Worm (Caenorhabditis elegans) whole organism, L4 larva: ENCODE measurements around the gene mpst-1.

ENCODE experiments used
- F10B5.3 ChIP-seq: sonication (generic microtip); optimal IDR thresholded peaks from 2 replicates; lab custom pipeline; 2016; ENCODE audit warnings: mild to moderate bottlenecking, missing genetic modification characterization, missing compliant biosample characterization
- F44E2.7 ChIP-seq: fragments of 200-800 bp; sonication (Bioruptor generic); IDR thresholded peaks from 2 replicates; pipeline ENCODE4 v2.1.2; 2022; ENCODE audit warnings: missing genetic modification characterization, missing compliant biosample characterization
- T26A8.4 ChIP-seq: fragments of 200-800 bp; sonication (Bioruptor generic); IDR thresholded peaks from 2 replicates; pipeline ENCODE4 v1.3.6; 2022; ENCODE audit warnings: missing genetic modification characterization, missing compliant biosample characterization
- ZK337.2 ChIP-seq: fragments of 200-800 bp; sonication (Bioruptor generic); IDR thresholded peaks from 2 replicates; pipeline ENCODE4 v1.3.6; 2022; ENCODE audit warnings: missing genetic modification reagents, missing genetic modification characterization, missing compliant biosample characterization
- aha-1 ChIP-seq: fragments of 150-350 bp; peaks from one replicate; lab custom pipeline; 2014; ENCODE audit warnings: missing biosample characterization, missing genetic modification characterization
- ceh-20 ChIP-seq: fragments of 200-800 bp; sonication (Bioruptor generic); IDR thresholded peaks from 2 replicates; pipeline ENCODE4 v1.3.6; 2022; ENCODE audit warnings: missing genetic modification reagents, missing genetic modification characterization, missing compliant biosample characterization
- ceh-44 ChIP-seq: fragments of 200-800 bp; sonication (Bioruptor generic); IDR thresholded peaks from 2 replicates; pipeline ENCODE4 v1.3.6; 2022; ENCODE audit warnings: missing genetic modification reagents, missing genetic modification characterization, missing compliant biosample characterization
- ceh-82 ChIP-seq: sonication (generic microtip); optimal IDR thresholded peaks from 2 replicates; lab custom pipeline; 2017; ENCODE audit warnings: missing biosample characterization, missing genetic modification characterization
- ces-1 ChIP-seq: fragments of 150-350 bp; sonication (generic microtip); optimal IDR thresholded peaks from 4 replicates; lab custom pipeline; 2014; ENCODE audit warnings: missing biosample characterization, missing genetic modification reagents, missing genetic modification characterization
- cey-2 ChIP-seq: sonication (generic microtip); optimal IDR thresholded peaks from 3 replicates; lab custom pipeline; 2017; ENCODE audit warnings: missing genetic modification characterization, mild to moderate bottlenecking, missing compliant biosample characterization, antibody characterized with exemption, borderline replicate concordance; ENCODE audit not compliant: insufficient read depth
- ctbp-1 ChIP-seq: fragments of 200-800 bp; sonication (Bioruptor generic); IDR thresholded peaks from 2 replicates; pipeline ENCODE4 v1.3.6; 2022; ENCODE audit warnings: missing genetic modification reagents, missing genetic modification characterization, missing compliant biosample characterization
- daf-12 ChIP-seq: fragments of 150-350 bp; optimal IDR thresholded peaks from 2 replicates; lab custom pipeline; 2014; ENCODE audit warnings: missing biosample characterization, missing genetic modification reagents, missing genetic modification characterization
- daf-19 ChIP-seq: fragments of 200-800 bp; sonication (Bioruptor generic); conservative IDR thresholded peaks from 2 replicates; pipeline ENCODE4 v1.3.6; 2022; ENCODE audit warnings: missing genetic modification characterization, missing compliant biosample characterization
- daf-8 ChIP-seq: fragments of 200-800 bp; sonication (Bioruptor generic); IDR thresholded peaks from 2 replicates; pipeline ENCODE4 v1.3.6; 2022; ENCODE audit warnings: missing genetic modification characterization, missing compliant biosample characterization
- dve-1 ChIP-seq: sonication (generic microtip); optimal IDR thresholded peaks from 2 replicates; lab custom pipeline; 2017; ENCODE audit warnings: antibody characterized with exemption, mild to moderate bottlenecking, missing genetic modification characterization, missing compliant biosample characterization; ENCODE audit not compliant: insufficient read depth
- egl-43 ChIP-seq: fragments of 200-800 bp; sonication (Bioruptor generic); IDR thresholded peaks from 2 replicates; pipeline ENCODE4 v1.3.6; 2022; ENCODE audit warnings: missing genetic modification reagents, missing genetic modification characterization, missing compliant biosample characterization
- fos-1 ChIP-seq: fragments of 150-350 bp; optimal IDR thresholded peaks from 2 replicates; lab custom pipeline; 2014; ENCODE audit warnings: missing biosample characterization, missing genetic modification characterization
- gei-8 ChIP-seq: fragments of 200-800 bp; sonication (Bioruptor generic); optimal IDR thresholded peaks from 2 replicates; lab custom pipeline; 2018; ENCODE audit warnings: mild to moderate bottlenecking, missing genetic modification characterization, missing compliant biosample characterization
- lin-1 ChIP-seq: fragments of 200-800 bp; sonication (Bioruptor generic); IDR thresholded peaks from 2 replicates; pipeline ENCODE4 v1.3.6; 2022; ENCODE audit warnings: missing genetic modification reagents, missing genetic modification characterization, missing compliant biosample characterization
- lin-13 ChIP-seq: fragments of 150-350 bp; optimal IDR thresholded peaks from 2 replicates; lab custom pipeline; 2014; ENCODE audit warnings: missing biosample characterization, missing genetic modification reagents, missing genetic modification characterization
- lin-15B ChIP-seq: fragments of 150-350 bp; sonication (generic microtip); optimal IDR thresholded peaks from 3 replicates; lab custom pipeline; 2014; ENCODE audit warnings: missing biosample characterization, missing genetic modification characterization
- lin-39 ChIP-seq: fragments of 150-350 bp; optimal IDR thresholded peaks from 2 replicates; lab custom pipeline; 2014; ENCODE audit warnings: missing biosample characterization, missing genetic modification reagents, missing genetic modification characterization
- lir-3 ChIP-seq: sonication (generic microtip); optimal IDR thresholded peaks from 2 replicates; lab custom pipeline; 2016; ENCODE audit warnings: mild to moderate bottlenecking, missing genetic modification characterization, missing compliant biosample characterization
- lsy-2 ChIP-seq, 2 experiments: fragments of 150-350 bp in 1 of 2; sonication (generic microtip) in 1 of 2; optimal IDR thresholded peaks; 2 replicates each; lab custom pipeline; 2014 to 2017; ENCODE audit warnings: missing biosample characterization in 2 of 2, missing genetic modification characterization in 2 of 2
- madf-5 ChIP-seq, 2 experiments: fragments of 200-800 bp; sonication (Bioruptor generic); IDR thresholded peaks; 2 replicates each; pipeline ENCODE4 v1.3.6; 2022; ENCODE audit warnings: missing compliant biosample characterization in 2 of 2, missing genetic modification characterization in 2 of 2
- madf-9 ChIP-seq: fragments of 200-800 bp; sonication (Bioruptor generic); conservative IDR thresholded peaks from 2 replicates; pipeline ENCODE4 v1.3.6; 2022; ENCODE audit warnings: missing genetic modification reagents, missing genetic modification characterization, missing compliant biosample characterization
- mdl-1 ChIP-seq, 2 experiments: fragments of 150-350 bp in 1 of 2; sonication (generic microtip) in 1 of 2; optimal IDR thresholded peaks; 2 replicates each; lab custom pipeline; 2014 to 2017; ENCODE audit warnings: missing biosample characterization in 2 of 2, missing genetic modification characterization in 2 of 2
- nhr-10 ChIP-seq: fragments of 150-350 bp; optimal IDR thresholded peaks from 2 replicates; lab custom pipeline; 2014; ENCODE audit warnings: missing biosample characterization, missing genetic modification characterization
- nhr-102 ChIP-seq: sonication (generic microtip); optimal IDR thresholded peaks from 2 replicates; lab custom pipeline; 2016; ENCODE audit warnings: mild to moderate bottlenecking, missing genetic modification characterization, moderate library complexity, missing compliant biosample characterization
- nhr-111 ChIP-seq: fragments of 200-800 bp; sonication (Bioruptor generic); optimal IDR thresholded peaks from 2 replicates; lab custom pipeline; 2018; ENCODE audit warnings: mild to moderate bottlenecking, missing genetic modification characterization, missing compliant biosample characterization
- nhr-25 ChIP-seq: sonication (generic microtip); optimal IDR thresholded peaks from 2 replicates; lab custom pipeline; 2017; ENCODE audit warnings: missing genetic modification characterization, mild to moderate bottlenecking, missing compliant biosample characterization, antibody characterized with exemption, moderate library complexity, borderline replicate concordance; ENCODE audit not compliant: insufficient read depth
- nhr-28 ChIP-seq: fragments of 150-350 bp; optimal IDR thresholded peaks from 2 replicates; lab custom pipeline; 2014; ENCODE audit warnings: missing biosample characterization, missing genetic modification characterization
- nhr-41 ChIP-seq: fragments of 200-800 bp; sonication (Bioruptor generic); IDR thresholded peaks from 2 replicates; pipeline ENCODE4 v1.3.6; 2022; ENCODE audit warnings: missing genetic modification reagents, missing genetic modification characterization, missing compliant biosample characterization
- nhr-42 ChIP-seq: fragments of 200-800 bp; sonication (Bioruptor generic); IDR thresholded peaks from 2 replicates; pipeline ENCODE4 v1.3.6; 2022; ENCODE audit warnings: missing genetic modification characterization, missing compliant biosample characterization
- nhr-48 ChIP-seq: sonication (generic microtip); optimal IDR thresholded peaks from 2 replicates; lab custom pipeline; 2016; ENCODE audit warnings: mild to moderate bottlenecking, missing genetic modification characterization, missing compliant biosample characterization
- nhr-6 ChIP-seq: fragments of 150-350 bp; optimal IDR thresholded peaks from 2 replicates; lab custom pipeline; 2014; ENCODE audit warnings: missing biosample characterization, missing genetic modification characterization
- nhr-76 ChIP-seq: fragments of 150-350 bp; optimal IDR thresholded peaks from 2 replicates; lab custom pipeline; 2014; ENCODE audit warnings: missing biosample characterization, missing genetic modification characterization
- php-3 ChIP-seq: fragments of 200-800 bp; sonication (Bioruptor generic); IDR thresholded peaks from 2 replicates; pipeline ENCODE4 v1.3.6; 2022; ENCODE audit warnings: missing genetic modification reagents, missing genetic modification characterization, missing compliant biosample characterization
- saeg-2 ChIP-seq: fragments of 200-800 bp; sonication (Bioruptor generic); IDR thresholded peaks from 2 replicates; pipeline ENCODE4 v1.3.6; 2022; ENCODE audit warnings: missing genetic modification reagents, missing genetic modification characterization, missing compliant biosample characterization
- set-16 ChIP-seq: fragments of 200-800 bp; sonication (Bioruptor generic); IDR thresholded peaks from 2 replicates; pipeline ENCODE4 v1.3.6; 2022; ENCODE audit warnings: missing genetic modification reagents, missing genetic modification characterization, missing compliant biosample characterization
- snpc-4 ChIP-seq: fragments of 150-350 bp; optimal IDR thresholded peaks from 2 replicates; lab custom pipeline; 2014; ENCODE audit warnings: missing biosample characterization, missing genetic modification characterization
- tag-97 ChIP-seq: fragments of 200-800 bp; sonication (Bioruptor generic); IDR thresholded peaks from 2 replicates; pipeline ENCODE4 v1.3.6; 2022; ENCODE audit warnings: missing genetic modification characterization, missing compliant biosample characterization
- tra-1 ChIP-seq: fragments of 200-800 bp; sonication (Bioruptor generic); IDR thresholded peaks from 2 replicates; pipeline ENCODE4 v1.3.6; 2022; ENCODE audit warnings: missing genetic modification reagents, missing genetic modification characterization, missing compliant biosample characterization
- unc-130 ChIP-seq: sonication (generic microtip); optimal IDR thresholded peaks from 2 replicates; lab custom pipeline; 2016; ENCODE audit warnings: missing genetic modification reagents, missing genetic modification characterization, missing compliant biosample characterization
- unc-39 ChIP-seq: sonication (generic microtip); optimal IDR thresholded peaks from 2 replicates; lab custom pipeline; 2017; ENCODE audit warnings: missing biosample characterization, missing genetic modification characterization
- zfp-3 ChIP-seq: fragments of 200-800 bp; sonication (Bioruptor generic); conservative IDR thresholded peaks from 2 replicates; pipeline ENCODE4 v1.3.6; 2022; ENCODE audit warnings: missing genetic modification reagents, missing genetic modification characterization, missing compliant biosample characterization
- zip-11 ChIP-seq: fragments of 200-800 bp; sonication (Bioruptor generic); IDR thresholded peaks from 2 replicates; pipeline ENCODE4 v1.3.6; 2022; ENCODE audit warnings: missing genetic modification characterization, missing compliant biosample characterization
- ztf-11 ChIP-seq: fragments of 150-350 bp; optimal IDR thresholded peaks from 2 replicates; lab custom pipeline; 2014; ENCODE audit warnings: missing biosample characterization, missing genetic modification characterization
- ztf-7 ChIP-seq: fragments of 150-350 bp; optimal IDR thresholded peaks from 2 replicates; lab custom pipeline; 2014; ENCODE audit warnings: missing biosample characterization, missing genetic modification characterization

The mpst-1 gene

DNA sequence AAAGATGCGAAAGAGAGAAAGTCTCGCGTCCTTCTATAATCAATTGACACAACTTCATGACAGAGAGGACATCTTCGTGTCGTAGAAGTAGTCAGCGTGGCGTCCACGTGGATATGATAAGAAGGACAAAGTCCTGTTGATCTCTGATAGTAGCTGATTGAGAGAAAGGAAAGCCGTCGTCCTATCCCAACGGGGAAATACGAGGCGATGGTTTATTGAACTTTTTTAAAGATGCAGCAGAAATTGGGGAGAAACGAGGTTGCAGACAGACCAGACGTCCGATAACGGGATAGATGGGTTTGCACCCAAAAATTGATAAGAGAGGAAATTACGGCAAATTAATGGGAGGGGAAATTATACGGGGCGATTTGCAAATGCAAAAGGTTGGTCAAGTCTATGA, 24.4 kb downstream of the mpst-1 start (continued):
- TF ChIP-seq cey-2: peak; percentile 94
- TF ChIP-seq ceh-20 (GFP tag; lab: Robert Waterston, UW): peak; percentile 75; the same call in 1 of the 2 replicates
- TF ChIP-seq nhr-28 (tag; lab: Kevin White, UChicago): peak; percentile 86
- TF ChIP-seq nhr-10: no peak
- no peak for TF ChIP-seq nhr-6 (tag; lab: Kevin White, UChicago)
- peak; percentile 61; the same call in 1 of the 2 replicates for TF ChIP-seq tra-1 (GFP tag; lab: Robert Waterston, UW)
- peak; percentile 86 for TF ChIP-seq nhr-25 (tag; lab: Kevin White, UChicago)
- TF ChIP-seq nhr-42: no peak
- TF ChIP-seq ztf-7 (tag; lab: Kevin White, UChicago): no peak
- no peak for TF ChIP-seq tag-97 (GFP tag; lab: Robert Waterston, UW)
- peak; percentile 45; the same call in 1 of the 2 replicates for TF ChIP-seq ctbp-1 (GFP tag; lab: Robert Waterston, UW)
- TF ChIP-seq lin-13 (GFP tag; lab: Kevin White, UChicago): no peak
- no peak for TF ChIP-seq set-16 (GFP tag; lab: Robert Waterston, UW)
- TF ChIP-seq daf-12: no peak
- TF ChIP-seq daf-8: no peak

DNA sequence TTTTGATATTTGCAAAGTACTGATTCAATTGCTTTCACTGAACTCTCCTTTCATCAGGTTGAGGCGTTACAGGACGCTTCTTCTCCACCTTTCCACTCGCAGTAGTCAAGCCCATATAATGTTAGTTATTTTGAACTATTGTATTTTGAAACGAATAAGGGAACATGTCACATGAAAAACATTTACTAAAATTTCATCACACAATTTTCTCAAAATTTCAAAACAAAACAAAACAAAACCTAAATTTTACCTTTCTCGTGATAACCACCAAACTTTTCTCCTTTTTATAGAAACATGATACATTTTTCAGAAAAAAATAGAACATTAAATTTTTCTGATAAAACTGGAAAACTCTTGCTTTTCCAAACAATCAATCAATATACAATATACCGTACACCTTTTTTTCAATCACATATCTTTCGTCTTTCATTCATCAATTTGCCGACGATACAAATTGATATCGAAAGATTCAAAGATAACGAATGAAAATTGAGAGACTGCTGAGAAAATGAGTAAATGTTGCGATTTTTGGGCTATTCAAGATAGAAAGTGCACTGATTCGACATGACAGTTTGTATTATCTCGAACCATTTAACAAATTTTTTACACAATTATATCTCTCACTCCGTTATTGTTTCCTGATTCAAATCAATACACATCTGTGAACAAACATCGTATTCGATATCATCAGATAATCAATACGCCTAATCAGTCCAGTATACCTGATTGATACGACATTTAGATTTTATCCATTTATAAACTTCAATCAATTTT, 25.6 kb downstream of the mpst-1 start:
- no peak for TF ChIP-seq ZK337.2 (GFP tag; lab: Robert Waterston, UW)
- TF ChIP-seq lin-13 (GFP tag; lab: Kevin White, UChicago): no peak
- TF ChIP-seq egl-43 (GFP tag; lab: Robert Waterston, UW): no peak
- TF ChIP-seq dve-1 (tag; lab: Kevin White, UChicago): peak; percentile 51
- no peak for TF ChIP-seq madf-5 (GFP tag; IDR thresholded peaks at IDR 0.05; lab: Robert Waterston, UW)
- no peak for TF ChIP-seq cey-2
- peak; percentile 18 to 56 for TF ChIP-seq lsy-2 (tag; optimal IDR thresholded peaks at IDR 0.05; lab: Kevin White, UChicago)
- TF ChIP-seq set-16 (GFP tag; lab: Robert Waterston, UW): no peak
- 0 out of 2 replicates have a peak, but pooled peaks have one; percentile 35 for TF ChIP-seq nhr-42
- TF ChIP-seq zip-11 (GFP tag; lab: Robert Waterston, UW): no peak
- no peak for TF ChIP-seq F10B5.3
- TF ChIP-seq saeg-2 (GFP tag; lab: Robert Waterston, UW): no peak
- TF ChIP-seq F44E2.7: no peak
- TF ChIP-seq madf-9: no peak
- no peak for TF ChIP-seq php-3
- no peak for TF ChIP-seq lin-15B (tag; lab: Kevin White, UChicago)
- TF ChIP-seq ztf-11: no peak
- no peak for TF ChIP-seq lin-39
- TF ChIP-seq unc-39 (tag; lab: Kevin White, UChicago): no peak
- TF ChIP-seq ces-1 (GFP tag; lab: Kevin White, UChicago): no peak
- no peak for TF ChIP-seq gei-8 (GFP tag; lab: Kevin White, UChicago)
- TF ChIP-seq snpc-4 (tag; lab: Kevin White, UChicago): no peak
- no peak for TF ChIP-seq nhr-102
- no peak for TF ChIP-seq daf-19 (GFP tag; lab: Robert Waterston, UW)
- TF ChIP-seq zfp-3: no peak
- no peak for TF ChIP-seq ceh-82
- TF ChIP-seq mdl-1 (tag; optimal IDR thresholded peaks at IDR 0.05; lab: Kevin White, UChicago): peak in 1 of 2 experiments; percentile 18
- TF ChIP-seq unc-130 (GFP tag; lab: Kevin White, UChicago): no peak
- TF ChIP-seq T26A8.4 (GFP tag; lab: Robert Waterston, UW): no peak
- TF ChIP-seq aha-1 (tag; lab: Kevin White, UChicago): peak; percentile 91
- TF ChIP-seq nhr-111 (GFP tag; lab: Kevin White, UChicago): no peak
- TF ChIP-seq nhr-48 (tag; lab: Kevin White, UChicago): peak; percentile 83
- TF ChIP-seq lir-3 (tag; lab: Kevin White, UChicago): no peak
- TF ChIP-seq nhr-76 (tag; lab: Kevin White, UChicago): no peak
- no peak for TF ChIP-seq fos-1 (tag; lab: Kevin White, UChicago)
- TF ChIP-seq nhr-41 (GFP tag; lab: Robert Waterston, UW): no peak
- TF ChIP-seq lin-1 (GFP tag; lab: Robert Waterston, UW): no peak
- TF ChIP-seq ceh-44 (GFP tag; lab: Robert Waterston, UW): no peak
